Fruit fly (Drosophila melanogaster) whole organism, embryonic: ENCODE measurements around the gene CG43085.

Experiments used
- Adf1 ChIP-seq: fragments of 200-800 bp; sonication (Bioruptor generic); IDR thresholded peaks from 2 replicates; pipeline ENCODE4 v1.3.6; 2022; ENCODE audit warnings: missing biosample characterization, missing genetic modification characterization
- CG1024 ChIP-seq: fragments of 200-800 bp; sonication (Bioruptor generic); IDR thresholded peaks from 2 replicates; pipeline ENCODE4 v1.3.6; 2022; ENCODE audit warnings: missing biosample characterization, missing genetic modification characterization
- CG10979 ChIP-seq: fragments of 200-800 bp; sonication (Bioruptor generic); optimal IDR thresholded peaks from 2 replicates; lab custom pipeline; 2018; ENCODE audit warnings: missing biosample characterization, mild to moderate bottlenecking, missing genetic modification characterization, moderate library complexity
- CG11695 ChIP-seq: fragments of 200-800 bp; sonication (Bioruptor generic); IDR thresholded peaks from 3 replicates; pipeline ENCODE4 v1.3.6; 2022; ENCODE audit warnings: missing biosample characterization, missing genetic modification characterization
- CG12391 ChIP-seq: fragments of 200-800 bp; sonication (Bioruptor generic); optimal IDR thresholded peaks from 3 replicates; lab custom pipeline; 2018; ENCODE audit warnings: missing biosample characterization, mild to moderate bottlenecking, missing genetic modification characterization, moderate library complexity
- CG13287 ChIP-seq: fragments of 200-800 bp; sonication (Bioruptor generic); IDR thresholded peaks from 2 replicates; pipeline ENCODE4 v1.3.6; 2022; ENCODE audit warnings: missing biosample characterization, missing genetic modification characterization; ENCODE audit not compliant: partially characterized antibody
- CG13424 ChIP-seq: fragments of 200-800 bp; sonication (Bioruptor generic); optimal IDR thresholded peaks from 2 replicates; lab custom pipeline; 2019; ENCODE audit warnings: missing biosample characterization, mild to moderate bottlenecking, missing genetic modification characterization, moderate library complexity
- CG1603 ChIP-seq: fragments of 200-800 bp; sonication (Bioruptor generic); optimal IDR thresholded peaks from 2 replicates; lab custom pipeline; 2019; ENCODE audit warnings: missing biosample characterization, mild to moderate bottlenecking, missing genetic modification characterization, moderate library complexity
- CG2678 ChIP-seq: fragments of 200-800 bp; sonication (Bioruptor generic); optimal IDR thresholded peaks from 3 replicates; lab custom pipeline; 2019; ENCODE audit warnings: missing biosample characterization, mild to moderate bottlenecking, missing genetic modification characterization, moderate library complexity
- CG31365 ChIP-seq: fragments of 200-800 bp; sonication (Bioruptor generic); optimal IDR thresholded peaks from 2 replicates; lab custom pipeline; 2018; ENCODE audit warnings: missing biosample characterization, mild to moderate bottlenecking, missing genetic modification characterization
- CG7987 ChIP-seq: fragments of 200-800 bp; sonication (Bioruptor generic); optimal IDR thresholded peaks from 2 replicates; lab custom pipeline; 2018; ENCODE audit warnings: missing biosample characterization, mild to moderate bottlenecking, missing genetic modification characterization, moderate library complexity
- D19A ChIP-seq: fragments of 200-800 bp; optimal IDR thresholded peaks from 3 replicates; lab custom pipeline; 2019; ENCODE audit warnings: missing biosample characterization, mild to moderate bottlenecking, missing genetic modification characterization, moderate library complexity
- Dbx ChIP-seq: fragments of 200-800 bp; sonication (Bioruptor generic); IDR thresholded peaks from 3 replicates; pipeline ENCODE4 v1.3.6; 2022; ENCODE audit warnings: missing biosample characterization, missing genetic modification characterization
- Dll ChIP-seq: fragments of 200-800 bp; sonication (Bioruptor generic); IDR thresholded peaks from 4 replicates; pipeline ENCODE4 v1.3.6; 2022; ENCODE audit warnings: missing biosample characterization, missing genetic modification characterization; ENCODE audit not compliant: partially characterized antibody
- Eip74EF ChIP-seq, 2 experiments: fragments of 200-800 bp in 1 of 2; fragments of >200 bp in 1 of 2; sonication (Bioruptor generic) in 1 of 2; optimal IDR thresholded peaks; 2 replicates each; lab custom pipeline; 2017 to 2019; ENCODE audit warnings: missing biosample characterization in 2 of 2, missing genetic modification characterization in 2 of 2, mild to moderate bottlenecking in 1 of 2, moderate library complexity in 1 of 2
- Hr51 ChIP-seq, 2 experiments: fragments of 200-800 bp; sonication (Bioruptor generic); optimal IDR thresholded peaks; 2 replicates in 1 of 2; 3 replicates in 1 of 2; lab custom pipeline; 2016 to 2018; ENCODE audit warnings: missing biosample characterization in 2 of 2, missing genetic modification characterization in 2 of 2, mild to moderate bottlenecking in 1 of 2, moderate library complexity in 1 of 2
- Jarid2 ChIP-seq: fragments of 200-800 bp; sonication (Bioruptor generic); optimal IDR thresholded peaks from 3 replicates; lab custom pipeline; 2017; ENCODE audit warnings: mild to moderate bottlenecking, missing biosample characterization, missing genetic modification reagents, missing genetic modification characterization
- Med ChIP-seq: fragments of 200-800 bp; sonication (Bioruptor generic); peaks from one replicate; lab custom pipeline; 2016; ENCODE audit warnings: missing biosample characterization, missing genetic modification characterization, mild to moderate bottlenecking, inconsistent platforms, moderate library complexity
- Mrtf ChIP-seq: fragments of 200-800 bp; sonication (Bioruptor generic); IDR thresholded peaks from 3 replicates; pipeline ENCODE4 v1.3.6; 2022; ENCODE audit warnings: missing biosample characterization, missing genetic modification characterization
- Neu2 ChIP-seq: fragments of 200-800 bp; sonication (Bioruptor generic); optimal IDR thresholded peaks from 3 replicates; lab custom pipeline; 2016; ENCODE audit warnings: missing biosample characterization, missing genetic modification characterization, borderline replicate concordance
- Opbp ChIP-seq: fragments of 200-800 bp; sonication (Bioruptor generic); IDR thresholded peaks from 3 replicates; pipeline ENCODE4 v1.3.6; 2022; ENCODE audit warnings: missing biosample characterization, missing genetic modification characterization; ENCODE audit not compliant: partially characterized antibody
- Rfx ChIP-seq: fragments of 200-800 bp; sonication (Bioruptor generic); IDR thresholded peaks from 2 replicates; pipeline ENCODE4 v1.3.6; 2022; ENCODE audit warnings: missing biosample characterization, missing genetic modification characterization
- Sox102F ChIP-seq: fragments of 200-800 bp; sonication (Bioruptor generic); optimal IDR thresholded peaks from 2 replicates; lab custom pipeline; 2018; ENCODE audit warnings: missing biosample characterization, mild to moderate bottlenecking, missing genetic modification characterization, moderate library complexity
- Stat92E ChIP-seq, 3 experiments: fragments of >200 bp in 2 of 3; fragments of 200-800 bp in 1 of 3; sonication (Bioruptor generic) in 1 of 3; optimal IDR thresholded peaks; 2 replicates each; lab custom pipeline; 2017 to 2019; ENCODE audit warnings: missing biosample characterization in 3 of 3, missing genetic modification characterization in 3 of 3, mild to moderate bottlenecking in 1 of 3, moderate library complexity in 1 of 3
- Tbp ChIP-seq: fragments of >200 bp; optimal IDR thresholded peaks from 2 replicates; lab custom pipeline; 2018; ENCODE audit warnings: missing biosample characterization, missing genetic modification characterization
- Xrp1 ChIP-seq: fragments of 200-800 bp; sonication (Bioruptor generic); IDR thresholded peaks from 2 replicates; pipeline ENCODE4 v1.3.6; 2022; ENCODE audit warnings: missing biosample characterization, missing genetic modification characterization
- bsh ChIP-seq, 2 experiments: fragments of 200-800 bp; sonication (Bioruptor generic); optimal IDR thresholded peaks; 2 replicates each; lab custom pipeline; 2017 to 2018; ENCODE audit warnings: mild to moderate bottlenecking in 2 of 2, missing biosample characterization in 2 of 2, missing genetic modification characterization in 2 of 2, moderate library complexity in 1 of 2
- corto ChIP-seq: fragments of 200-800 bp; sonication (Bioruptor generic); optimal IDR thresholded peaks from 2 replicates; lab custom pipeline; 2016; ENCODE audit warnings: missing biosample characterization, mild to moderate bottlenecking, missing genetic modification characterization, moderate library complexity
- croc ChIP-seq: fragments of 200-800 bp; sonication (Bioruptor generic); conservative IDR thresholded peaks from 3 replicates; pipeline ENCODE4 v1.3.6; 2022; ENCODE audit warnings: missing biosample characterization, missing genetic modification characterization
- ftz-f1 ChIP-seq: fragments of 200-800 bp; sonication (Bioruptor generic); optimal IDR thresholded peaks from 2 replicates; lab custom pipeline; 2016; ENCODE audit warnings: missing biosample characterization, missing genetic modification characterization
- hbn ChIP-seq: fragments of 200-800 bp; sonication (Bioruptor generic); IDR thresholded peaks from 2 replicates; pipeline ENCODE4 v1.3.6; 2022; ENCODE audit warnings: missing biosample characterization, missing genetic modification characterization; ENCODE audit not compliant: partially characterized antibody
- hkb ChIP-seq, 2 experiments: fragments of 200-800 bp in 1 of 2; fragments of >200 bp in 1 of 2; sonication (Bioruptor generic) in 1 of 2; IDR thresholded peaks in 1 of 2; optimal IDR thresholded peaks in 1 of 2; 2 replicates each; pipeline versions ENCODE4 v1.3.6 to Lab custom; 2017 to 2022; ENCODE audit warnings: missing biosample characterization in 1 of 2, missing genetic modification characterization in 1 of 2
- p53 ChIP-seq: fragments of 200-800 bp; sonication (Bioruptor generic); optimal IDR thresholded peaks from 2 replicates; lab custom pipeline; 2016; ENCODE audit warnings: missing biosample characterization, missing genetic modification characterization
- row ChIP-seq: fragments of 200-800 bp; sonication (Bioruptor generic); IDR thresholded peaks from 3 replicates; pipeline ENCODE4 v1.3.6; 2022; ENCODE audit warnings: missing biosample characterization, missing genetic modification characterization
- sc ChIP-seq, 3 experiments: fragments of >200 bp in 2 of 3; fragments of 200-800 bp in 1 of 3; sonication (Bioruptor generic) in 1 of 3; optimal IDR thresholded peaks; 2 replicates in 2 of 3; 3 replicates in 1 of 3; lab custom pipeline; 2017; ENCODE audit warnings: mild to moderate bottlenecking in 1 of 3, missing biosample characterization in 1 of 3, missing genetic modification characterization in 1 of 3, missing genetic modification reagents in 1 of 3
- sens ChIP-seq: fragments of 200-800 bp; sonication (Bioruptor generic); peaks from one replicate; lab custom pipeline; 2016; ENCODE audit warnings: missing biosample characterization, missing genetic modification characterization
- sim ChIP-seq: fragments of 200-800 bp; sonication (Bioruptor generic); IDR thresholded peaks from 2 replicates; pipeline ENCODE4 v1.3.6; 2022; ENCODE audit warnings: missing biosample characterization, missing genetic modification characterization
- tin ChIP-seq: fragments of 200-800 bp; sonication (Bioruptor generic); optimal IDR thresholded peaks from 3 replicates; lab custom pipeline; 2016; ENCODE audit warnings: missing biosample characterization, missing genetic modification characterization
- trem ChIP-seq: fragments of 200-800 bp; optimal IDR thresholded peaks from 3 replicates; lab custom pipeline; 2019; ENCODE audit warnings: missing biosample characterization, mild to moderate bottlenecking, missing genetic modification characterization, moderate library complexity
- ttk ChIP-seq: fragments of 200-800 bp; sonication (Bioruptor generic); IDR thresholded peaks from 2 replicates; pipeline ENCODE4 v2.1.2; 2022; ENCODE audit warnings: missing biosample characterization, missing genetic modification characterization
- unpg ChIP-seq: fragments of 200-800 bp; sonication (Bioruptor generic); optimal IDR thresholded peaks from 3 replicates; lab custom pipeline; 2018; ENCODE audit warnings: missing biosample characterization, mild to moderate bottlenecking, missing genetic modification characterization, moderate library complexity
- vvl ChIP-seq: fragments of 200-800 bp; sonication (Bioruptor generic); IDR thresholded peaks from 2 replicates; pipeline ENCODE4 v1.3.6; 2022; ENCODE audit warnings: missing biosample characterization, missing genetic modification characterization
- wek ChIP-seq: fragments of 200-800 bp; sonication (Bioruptor generic); optimal IDR thresholded peaks from 3 replicates; lab custom pipeline; 2018; ENCODE audit warnings: missing biosample characterization, mild to moderate bottlenecking, missing genetic modification characterization, moderate library complexity
- yki ChIP-seq: fragments of >200 bp; optimal IDR thresholded peaks from 3 replicates; lab custom pipeline; 2018
- z ChIP-seq: fragments of 200-800 bp; sonication (Bioruptor generic); IDR thresholded peaks from 3 replicates; pipeline ENCODE4 v1.3.6; 2022; ENCODE audit warnings: missing biosample characterization, missing genetic modification characterization
- zen ChIP-seq: fragments of 200-800 bp; sonication (Bioruptor generic); optimal IDR thresholded peaks from 3 replicates; lab custom pipeline; 2018; ENCODE audit warnings: missing biosample characterization, mild to moderate bottlenecking, missing genetic modification characterization, moderate library complexity
- zfh1 ChIP-seq: fragments of 200-800 bp; sonication (Bioruptor generic); IDR thresholded peaks from 3 replicates; pipeline ENCODE4 v1.3.6; 2022; ENCODE audit warnings: missing biosample characterization, missing genetic modification characterization

CG43085 gene

DNA sequence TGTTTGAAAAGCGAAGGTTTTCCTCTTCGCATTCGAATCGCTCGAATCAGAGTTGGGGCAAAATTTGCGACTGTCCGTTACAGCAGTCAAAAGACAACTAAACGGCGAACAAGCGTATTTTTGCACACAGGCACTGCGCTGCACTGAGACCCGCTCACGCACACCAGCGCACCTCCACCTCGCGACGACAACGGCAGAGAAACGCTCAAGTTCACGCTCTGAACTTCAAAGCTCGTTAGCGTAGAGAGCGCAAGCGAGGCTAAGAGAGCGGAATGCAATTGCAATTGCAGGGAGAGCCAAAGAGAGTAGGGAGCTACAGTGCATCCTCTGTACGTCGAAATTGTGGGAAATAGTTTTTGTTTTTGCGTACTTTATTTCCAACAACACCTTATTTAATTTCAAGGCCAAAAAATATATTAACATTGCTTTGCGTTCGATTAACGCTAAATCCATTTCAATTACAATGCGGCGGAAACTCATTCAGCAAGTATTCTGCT is 27.3 kb downstream of the CG43085 start, which contains the start of gene Eip74EF:
Eip74EF (minus strand) TSS at position 117 of the 497 bp plus-strand sequence.
- TF ChIP-seq Mrtf (GFP tag; lab: Robert Waterston, UW) (no peak), Rfx (GFP tag; lab: Robert Waterston, UW) (0 out of 2 replicates have a peak, but pooled peaks have one; percentile 20), p53 (no peak), hbn (GFP tag; lab: Robert Waterston, UW) (peak; percentile 25; the same call in 1 of the 2 replicates), CG10979 (tag; lab: Kevin White, UChicago) (peak; percentile 16), Jarid2 (GFP tag; lab: Kevin White, UChicago) (peak; percentile 72), CG13287 (GFP tag; lab: Robert Waterston, UW) (peak; percentile 26; the same call in 1 of the 2 replicates), sens (GFP tag; lab: Kevin White, UChicago) (peak; percentile 79), Hr51 (GFP tag; optimal IDR thresholded peaks at IDR 0.05; lab: Kevin White, UChicago) (peak in 1 of 2 experiments; percentile 13), Dbx (GFP tag; lab: Robert Waterston, UW) (0 out of 3 replicates have a peak, but pooled peaks have one; percentile 29), vvl (GFP tag; lab: Robert Waterston, UW) (peak; percentile 52), z (GFP tag; lab: Robert Waterston, UW) (peak; percentile 90), Med (GFP tag; lab: Kevin White, UChicago) (peak; percentile 63), Adf1 (GFP tag; lab: Robert Waterston, UW) (0 out of 2 replicates have a peak, but pooled peaks have one; percentile 31), Dll (0 out of 4 replicates have a peak, but pooled peaks have one; percentile 19), wek (GFP tag; lab: Kevin White, UChicago) (no peak), yki (lab: Kevin White, UChicago) (peak; percentile 13), Xrp1 (GFP tag; lab: Robert Waterston, UW) (peak; percentile 35; the same call in 1 of the 2 replicates), Eip74EF (GFP tag; optimal IDR thresholded peaks at IDR 0.05; lab: Kevin White, UChicago) (peak in 1 of 2 experiments; percentile 55), row (peak; percentile 60), CG7987 (GFP tag; lab: Kevin White, UChicago) (peak; percentile 11), CG1024 (0 out of 2 replicates have a peak, but pooled peaks have one; percentile 2), zfh1 (GFP tag; lab: Robert Waterston, UW) (peak; percentile 43; the same call in 1 of the 3 replicates), ftz-f1 (GFP tag; lab: Kevin White, UChicago) (peak; percentile 78), zen (tag; lab: Kevin White, UChicago) (no peak), CG12391 (tag; lab: Kevin White, UChicago) (no peak), CG13424 (tag; lab: Kevin White, UChicago) (peak; percentile 4), D19A (no peak), sc (optimal IDR thresholded peaks at IDR 0.05; lab: Kevin White, UChicago) (no peak), sc (GFP tag; optimal IDR thresholded peaks at IDR 0.05; lab: Kevin White, UChicago) (no peak), CG2678 (tag; lab: Kevin White, UChicago) (no peak), Stat92E (GFP tag; optimal IDR thresholded peaks at IDR 0.05; lab: Kevin White, UChicago) (no peak), ttk (no peak), trem (tag; lab: Kevin White, UChicago) (no peak), CG11695 (GFP tag; lab: Robert Waterston, UW) (0 out of 3 replicates have a peak, but pooled peaks have one; percentile 25), croc (0 out of 3 replicates have a peak, but pooled peaks have one; percentile 16), corto (GFP tag; lab: Kevin White, UChicago) (peak; percentile 24), Tbp (GFP tag; lab: Kevin White, UChicago) (no peak), tin (GFP tag; lab: Kevin White, UChicago) (no peak), Sox102F (GFP tag; lab: Kevin White, UChicago) (no peak), unpg (peak; percentile 21), sim (0 out of 2 replicates have a peak, but pooled peaks have one; percentile 6), CG31365 (tag; lab: Kevin White, UChicago) (no peak), bsh (GFP tag; optimal IDR thresholded peaks at IDR 0.05; lab: Kevin White, UChicago) (peak; percentile 42 to 62), Neu2 (GFP tag; lab: Kevin White, UChicago) (no peak), Opbp (0 out of 3 replicates have a peak, but pooled peaks have one; percentile 43), CG1603 (tag; lab: Kevin White, UChicago) (peak; percentile 21), hkb (optimal IDR thresholded peaks at IDR 0.05; lab: Kevin White, UChicago) (no peak), hkb (GFP tag; IDR thresholded peaks at IDR 0.05; lab: Robert Waterston, UW) (peak; percentile 48; the same call in 1 of the 2 replicates)
